Fruit fly (Drosophila melanogaster): ENCODE measurements around the gene peb.

dm6 chrX:4609737-4610136 is 7.6 kb upstream of the peb start:
- no peak for TF ChIP-seq CG16779 (tag; optimal IDR thresholded peaks at IDR 0.05)
- TF ChIP-seq CG9139 (GFP tag; optimal IDR thresholded peaks at IDR 0.05) = no peak
- no peak for TF ChIP-seq Sox102F (GFP tag; optimal IDR thresholded peaks at IDR 0.05)
- no peak for TF ChIP-seq Lpt (GFP tag; optimal IDR thresholded peaks at IDR 0.05)
- TF ChIP-seq dac (GFP tag; optimal IDR thresholded peaks at IDR 0.05) = no peak
- no peak for TF ChIP-seq spab (GFP tag; optimal IDR thresholded peaks at IDR 0.05)
- no peak for TF ChIP-seq CG8319 (GFP tag; optimal IDR thresholded peaks at IDR 0.05)
- no peak for TF ChIP-seq acj6 (GFP tag; optimal IDR thresholded peaks at IDR 0.05)
- no peak for TF ChIP-seq Gug (GFP tag; IDR thresholded peaks at IDR 0.05)
- no peak for TF ChIP-seq CG6854 (GFP tag; optimal IDR thresholded peaks at IDR 0.05)
- TF ChIP-seq net (GFP tag; optimal IDR thresholded peaks at IDR 0.05) = no peak
- no peak for TF ChIP-seq CG6163 (GFP tag; IDR thresholded peaks at IDR 0.05)
- no peak for TF ChIP-seq CG15336 (GFP tag; IDR thresholded peaks at IDR 0.05)
- TF ChIP-seq Blimp-1 (GFP tag; optimal IDR thresholded peaks at IDR 0.05) = no peak

Data from whole organism, prepupa.